Worm (Caenorhabditis elegans) whole organism, L2 larva: Measurements from ENCODE around the gene cdk-1.

Source experiments
- C34F6.9 ChIP-seq: fragments of 150-350 bp; optimal IDR thresholded peaks from 2 replicates; lab custom pipeline; 2014; ENCODE audit warnings: missing biosample characterization, missing genetic modification characterization
- F13H6.1 ChIP-seq: sonication (generic microtip); optimal IDR thresholded peaks from 2 replicates; lab custom pipeline; 2016; ENCODE audit warnings: missing genetic modification characterization, missing compliant biosample characterization
- ZK546.5 ChIP-seq: sonication (generic microtip); optimal IDR thresholded peaks from 2 replicates; lab custom pipeline; 2017; ENCODE audit warnings: missing biosample characterization, missing genetic modification characterization
- alr-1 ChIP-seq: fragments of 150-350 bp; optimal IDR thresholded peaks from 2 replicates; lab custom pipeline; 2014; ENCODE audit warnings: missing biosample characterization, missing genetic modification characterization
- aly-2 ChIP-seq: fragments of 150-350 bp; optimal IDR thresholded peaks from 2 replicates; lab custom pipeline; 2014; ENCODE audit warnings: missing biosample characterization, missing genetic modification characterization
- ceh-82 ChIP-seq: fragments of 150-350 bp; optimal IDR thresholded peaks from 2 replicates; lab custom pipeline; 2014; ENCODE audit warnings: missing biosample characterization, missing genetic modification characterization
- crh-2 ChIP-seq: sonication (generic microtip); optimal IDR thresholded peaks from 2 replicates; lab custom pipeline; 2017; ENCODE audit warnings: missing biosample characterization, missing genetic modification characterization
- elt-3 ChIP-seq: sonication (generic microtip); optimal IDR thresholded peaks from 2 replicates; lab custom pipeline; 2017; ENCODE audit warnings: missing biosample characterization, missing genetic modification characterization
- fos-1 ChIP-seq: fragments of 150-350 bp; optimal IDR thresholded peaks from 2 replicates; lab custom pipeline; 2014; ENCODE audit warnings: missing biosample characterization, missing genetic modification characterization
- gmeb-1 ChIP-seq: fragments of 150-350 bp; optimal IDR thresholded peaks from 2 replicates; lab custom pipeline; 2014; ENCODE audit warnings: missing biosample characterization, missing genetic modification characterization
- lin-11 ChIP-seq: fragments of 150-350 bp; sonication (generic microtip); optimal IDR thresholded peaks from 2 replicates; lab custom pipeline; 2014; ENCODE audit warnings: missing biosample characterization, missing genetic modification characterization, inconsistent platforms, mixed read lengths
- lin-13 ChIP-seq: fragments of 150-350 bp; optimal IDR thresholded peaks from 2 replicates; lab custom pipeline; 2014; ENCODE audit warnings: missing biosample characterization, missing genetic modification reagents, missing genetic modification characterization
- lin-39 ChIP-seq: fragments of 150-350 bp; optimal IDR thresholded peaks from 2 replicates; lab custom pipeline; 2014; ENCODE audit warnings: missing biosample characterization, missing genetic modification reagents, missing genetic modification characterization
- lsy-2 ChIP-seq, 2 experiments: fragments of 150-350 bp in 1 of 2; sonication (generic microtip) in 1 of 2; optimal IDR thresholded peaks; 2 replicates each; lab custom pipeline; 2014 to 2017; ENCODE audit warnings: missing biosample characterization in 2 of 2, missing genetic modification characterization in 2 of 2
- mbf-1 ChIP-seq: sonication (generic microtip); optimal IDR thresholded peaks from 2 replicates; lab custom pipeline; 2017; ENCODE audit warnings: missing biosample characterization, missing genetic modification characterization
- mdl-1 ChIP-seq, 2 experiments: fragments of 150-350 bp in 1 of 2; sonication (generic microtip) in 1 of 2; optimal IDR thresholded peaks; 2 replicates each; lab custom pipeline; 2017; ENCODE audit warnings: missing biosample characterization in 2 of 2, missing genetic modification characterization in 2 of 2
- nhr-11 ChIP-seq: fragments of 150-350 bp; optimal IDR thresholded peaks from 2 replicates; lab custom pipeline; 2014; ENCODE audit warnings: missing biosample characterization, missing genetic modification characterization
- nhr-12 ChIP-seq: fragments of 150-350 bp; optimal IDR thresholded peaks from 2 replicates; lab custom pipeline; 2014; ENCODE audit warnings: missing biosample characterization, missing genetic modification characterization
- nhr-129 ChIP-seq: fragments of 150-350 bp; optimal IDR thresholded peaks from 2 replicates; lab custom pipeline; 2014; ENCODE audit warnings: missing biosample characterization, missing genetic modification characterization
- nhr-21 ChIP-seq: fragments of 150-350 bp; optimal IDR thresholded peaks from 2 replicates; lab custom pipeline; 2014; ENCODE audit warnings: missing biosample characterization, missing genetic modification characterization
- nhr-23 ChIP-seq: fragments of 150-350 bp; optimal IDR thresholded peaks from 2 replicates; lab custom pipeline; 2014; ENCODE audit warnings: missing biosample characterization, missing genetic modification reagents, missing genetic modification characterization
- nhr-25 ChIP-seq: fragments of 150-350 bp; sonication (generic microtip); optimal IDR thresholded peaks from 3 replicates; lab custom pipeline; 2014; ENCODE audit warnings: missing biosample characterization, missing genetic modification characterization
- nhr-6 ChIP-seq: fragments of 150-350 bp; optimal IDR thresholded peaks from 2 replicates; lab custom pipeline; 2014; ENCODE audit warnings: missing biosample characterization, missing genetic modification characterization
- nhr-77 ChIP-seq: fragments of 150-350 bp; optimal IDR thresholded peaks from 2 replicates; lab custom pipeline; 2014; ENCODE audit warnings: missing biosample characterization, missing genetic modification characterization
- skn-1 ChIP-seq: sonication (generic microtip); optimal IDR thresholded peaks from 2 replicates; lab custom pipeline; 2017; ENCODE audit warnings: missing biosample characterization, missing genetic modification characterization
- sma-3 ChIP-seq: sonication (generic microtip); optimal IDR thresholded peaks from 2 replicates; lab custom pipeline; 2016; ENCODE audit warnings: missing genetic modification reagents, missing genetic modification characterization, missing compliant biosample characterization
- sma-9 ChIP-seq, 2 experiments: fragments of 150-350 bp in 1 of 2; sonication (generic microtip) in 1 of 2; optimal IDR thresholded peaks; 2 replicates each; lab custom pipeline; 2014 to 2016; ENCODE audit warnings: missing genetic modification characterization in 2 of 2, mild to moderate bottlenecking in 1 of 2, missing biosample characterization in 1 of 2, missing compliant biosample characterization in 1 of 2, missing genetic modification reagents in 1 of 2, moderate library complexity in 1 of 2
- unc-55 ChIP-seq: fragments of 150-350 bp; sonication (generic microtip); optimal IDR thresholded peaks from 3 replicates; lab custom pipeline; 2014; ENCODE audit warnings: missing biosample characterization, missing genetic modification reagents, missing genetic modification characterization
- unc-62 ChIP-seq: fragments of 150-350 bp; optimal IDR thresholded peaks from 2 replicates; lab custom pipeline; 2014; ENCODE audit warnings: missing biosample characterization, missing genetic modification reagents, missing genetic modification characterization
- ztf-1 ChIP-seq: fragments of 200-800 bp; sonication (Bioruptor generic); conservative IDR thresholded peaks from 2 replicates; pipeline ENCODE4 v1.3.6; 2022; ENCODE audit warnings: missing genetic modification characterization, missing compliant biosample characterization
- ztf-4 ChIP-seq: fragments of 150-350 bp; optimal IDR thresholded peaks from 2 replicates; lab custom pipeline; 2014; ENCODE audit warnings: missing biosample characterization, missing genetic modification characterization

Gene cdk-1

DNA sequence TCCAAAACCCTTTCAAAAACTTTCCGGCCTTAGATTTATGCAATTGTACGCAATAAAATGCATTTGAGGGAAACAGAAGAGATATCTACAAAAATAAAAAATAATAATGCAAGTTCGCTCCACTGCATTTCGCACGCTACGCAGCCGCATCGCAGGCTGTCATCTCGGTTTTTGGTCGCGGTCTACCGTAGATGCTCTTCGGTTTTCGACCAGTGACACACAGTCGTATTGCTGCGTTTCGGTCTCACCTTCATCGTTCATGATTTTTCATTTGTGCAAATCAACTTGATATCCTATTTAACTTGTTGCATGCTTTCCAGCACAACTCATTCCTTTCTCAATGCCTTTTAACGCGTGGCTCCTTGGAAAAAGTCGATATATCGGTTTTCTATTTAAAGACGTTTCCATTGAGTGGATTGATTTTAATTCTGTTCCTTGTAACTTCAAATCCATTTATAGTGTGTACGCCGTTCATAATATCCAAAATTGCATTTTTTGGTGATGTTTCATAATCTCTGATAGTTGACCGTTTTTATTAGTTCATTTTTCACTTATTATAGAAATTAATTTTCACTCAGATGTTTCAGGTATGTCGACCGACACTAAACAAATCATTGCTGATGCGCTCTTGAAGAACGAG is 33.5 kb downstream of the cdk-1 start, which contains the start of gene vha-1 (continued):
- TF ChIP-seq sma-3 (GFP tag; lab: Kevin White, UChicago) (peak; percentile 83), nhr-23 (tag; lab: Kevin White, UChicago) (no peak)

DNA sequence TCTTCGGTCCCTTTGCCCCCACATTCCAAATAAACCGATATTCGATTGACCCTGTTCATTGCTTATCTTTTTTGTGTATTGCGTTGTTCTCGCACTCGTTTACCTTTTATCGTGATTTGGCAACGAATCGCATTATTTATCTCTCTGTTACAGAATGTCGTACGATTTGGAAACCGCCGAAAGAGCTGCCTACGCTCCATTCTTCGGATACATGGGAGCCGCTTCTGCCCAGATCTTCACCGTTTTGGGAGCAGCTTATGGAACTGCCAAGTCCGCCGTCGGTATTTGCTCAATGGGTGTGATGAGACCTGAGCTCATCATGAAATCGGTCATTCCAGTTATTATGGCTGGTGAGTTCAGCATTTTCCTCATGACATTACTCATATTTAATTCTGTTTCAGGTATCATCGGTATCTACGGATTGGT is 34.8 kb downstream of the cdk-1 start, which contains the start of gene vha-2:
Gene vha-2, plus strand, starts transcription at position 154 of the 426 bp plus-strand sequence.
- TF ChIP-seq unc-62 (GFP tag; lab: Kevin White, UChicago) (no peak), aly-2 (no peak), nhr-12 (no peak), sma-3 (GFP tag; lab: Kevin White, UChicago) (peak; percentile 15), nhr-129 (tag; lab: Kevin White, UChicago) (peak; percentile 1), F13H6.1 (tag; lab: Kevin White, UChicago) (no peak), lin-11 (tag; lab: Kevin White, UChicago) (peak; percentile 22), fos-1 (peak; percentile 29), mbf-1 (tag; lab: Kevin White, UChicago) (no peak), ztf-4 (no peak)

DNA sequence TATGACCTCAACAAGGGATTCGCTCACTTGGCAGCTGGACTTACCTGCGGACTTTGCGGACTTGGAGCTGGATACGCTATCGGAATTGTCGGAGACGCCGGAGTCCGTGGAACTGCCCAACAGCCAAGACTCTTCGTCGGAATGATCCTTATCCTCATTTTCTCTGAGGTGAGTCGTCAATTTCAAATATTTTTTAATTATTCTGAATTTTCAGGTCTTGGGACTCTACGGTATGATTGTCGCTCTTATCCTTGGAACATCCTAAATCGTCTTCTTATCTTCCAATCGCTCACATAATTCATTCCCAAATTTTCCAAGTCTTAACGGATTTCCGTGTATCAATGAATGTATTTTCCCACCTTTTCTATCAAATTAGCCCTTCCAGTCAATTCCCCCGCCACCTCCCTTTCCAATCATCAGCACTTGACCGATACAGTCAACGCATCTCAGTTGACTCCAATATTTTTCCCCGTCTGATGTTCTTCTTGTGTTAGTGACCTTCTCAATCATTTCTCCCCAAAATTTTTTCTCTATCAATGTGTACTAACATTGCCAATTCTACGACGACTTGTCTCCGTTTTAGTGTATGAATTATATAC is 35.3 kb downstream of the cdk-1 start, which contains the start of gene R10E11.6:
Gene R10E11.6, plus strand, starts transcription at position 524 of the 599 bp plus-strand sequence.
- TF ChIP-seq crh-2 (tag; lab: Kevin White, UChicago) = no peak
- no peak for TF ChIP-seq sma-3 (GFP tag; lab: Kevin White, UChicago)
- TF ChIP-seq C34F6.9 = no peak

DNA sequence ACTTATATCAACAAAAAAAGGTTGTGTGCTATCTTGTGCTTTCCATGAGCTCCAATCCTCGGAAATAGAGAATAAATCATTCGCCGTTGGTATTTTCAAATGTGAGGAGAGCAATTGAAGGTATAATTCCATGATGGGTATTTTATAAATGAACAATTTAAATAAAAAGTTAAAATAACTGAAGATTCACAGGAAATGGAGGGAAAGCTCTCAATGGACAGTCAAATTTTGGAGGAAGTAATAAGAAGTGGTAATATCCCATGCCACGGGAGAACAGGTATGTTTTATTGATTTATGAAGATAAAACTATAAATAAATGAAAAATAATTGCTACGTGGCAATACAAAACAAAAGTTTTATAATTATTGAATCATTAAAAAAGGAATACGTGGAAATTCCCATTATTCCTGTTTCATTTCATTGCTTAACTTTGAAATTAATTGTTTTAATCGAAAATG is 35.9 kb downstream of the cdk-1 start:
- TF ChIP-seq skn-1 (tag; lab: Kevin White, UChicago) = no peak
- TF ChIP-seq lin-13 (GFP tag; lab: Kevin White, UChicago) = peak; percentile 57
- TF ChIP-seq gmeb-1 (tag; lab: Kevin White, UChicago) = peak; percentile 44
- no peak for TF ChIP-seq mbf-1 (tag; lab: Kevin White, UChicago)
- TF ChIP-seq mdl-1 (tag; optimal IDR thresholded peaks at IDR 0.05; lab: Kevin White, UChicago) = no peak
- peak; percentile 44 for TF ChIP-seq nhr-25 (tag; lab: Kevin White, UChicago)
- peak; percentile 25 for TF ChIP-seq sma-3 (GFP tag; lab: Kevin White, UChicago)
- no peak for TF ChIP-seq nhr-77 (tag; lab: Kevin White, UChicago)
- peak in 1 of 2 experiments; percentile 45 for TF ChIP-seq lsy-2 (tag; optimal IDR thresholded peaks at IDR 0.05; lab: Kevin White, UChicago)
- peak; percentile 45 for TF ChIP-seq crh-2 (tag; lab: Kevin White, UChicago)
- TF ChIP-seq lin-39 (tag; lab: Kevin White, UChicago) = no peak
- no peak for TF ChIP-seq nhr-11 (tag; lab: Kevin White, UChicago)
- TF ChIP-seq alr-1 (tag; lab: Kevin White, UChicago) = no peak
- TF ChIP-seq elt-3 (tag; lab: Kevin White, UChicago) = no peak
- no peak for TF ChIP-seq nhr-129 (tag; lab: Kevin White, UChicago)
- TF ChIP-seq sma-9 (GFP tag; optimal IDR thresholded peaks at IDR 0.05; lab: Kevin White, UChicago) = peak; percentile 27
- no peak for TF ChIP-seq sma-9 (tag; optimal IDR thresholded peaks at IDR 0.05; lab: Kevin White, UChicago)
- TF ChIP-seq nhr-6 (tag; lab: Kevin White, UChicago) = no peak
- no peak for TF ChIP-seq ztf-4
- TF ChIP-seq ceh-82 (tag; lab: Kevin White, UChicago) = no peak
- no peak for TF ChIP-seq unc-55 (GFP tag; lab: Kevin White, UChicago)
- no peak for TF ChIP-seq ZK546.5
- TF ChIP-seq nhr-21 (tag; lab: Kevin White, UChicago) = peak; percentile 47

DNA sequence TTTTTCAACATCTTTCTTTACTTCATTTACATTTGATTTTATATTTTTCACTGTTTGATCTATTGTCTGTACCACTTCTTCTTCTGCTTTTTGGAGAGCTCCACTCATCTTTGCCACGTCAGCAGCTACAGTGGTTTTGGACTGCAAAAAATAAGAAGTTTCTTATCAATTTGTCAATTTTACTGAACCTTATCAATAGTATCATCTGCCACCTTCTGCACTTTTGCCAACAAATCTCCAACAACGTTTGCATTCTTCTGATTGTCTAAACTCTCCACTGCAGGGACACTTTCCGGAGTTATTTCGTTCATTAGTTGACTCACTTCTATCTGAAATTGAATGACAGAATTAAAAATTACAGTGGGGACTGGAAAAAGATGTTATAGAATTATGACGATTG is 39.5 kb downstream of the cdk-1 start:
- TF ChIP-seq crh-2 (tag; lab: Kevin White, UChicago) (peak; percentile 84), ztf-1 (GFP tag; lab: Robert Waterston, UW) (no peak), fos-1 (peak; percentile 95)
